Fruit fly (Drosophila melanogaster) whole organism, embryonic: ENCODE measurements around the gene CG10431.
A peak's percentile ranks its signal among the peaks of the same experiment; 100 is the strongest.

Experiments used
- CG10462 ChIP-seq: fragments of 200-800 bp; sonication (Bioruptor generic); optimal IDR thresholded peaks from 2 replicates; lab custom pipeline; 2016; ENCODE audit warnings: missing biosample characterization, missing genetic modification characterization
- CG11247 ChIP-seq: fragments of 200-800 bp; sonication (Bioruptor generic); IDR thresholded peaks from 2 replicates; pipeline ENCODE4 v1.3.6; 2022; ENCODE audit warnings: missing biosample characterization, missing genetic modification characterization
- CG14050 ChIP-seq: fragments of 200-800 bp; sonication (Bioruptor generic); IDR thresholded peaks from 3 replicates; pipeline ENCODE4 v1.3.6; 2022; ENCODE audit warnings: missing biosample characterization, missing genetic modification characterization
- CG14441 ChIP-seq: fragments of 200-800 bp; sonication (Bioruptor generic); IDR thresholded peaks from 2 replicates; pipeline ENCODE4 v1.3.6; 2022; ENCODE audit warnings: missing biosample characterization, missing genetic modification characterization
- CG14965 ChIP-seq: fragments of 200-800 bp; sonication (Bioruptor generic); optimal IDR thresholded peaks from 2 replicates; lab custom pipeline; 2016; ENCODE audit warnings: missing biosample characterization, missing genetic modification characterization, borderline replicate concordance
- CG3407 ChIP-seq: fragments of 200-800 bp; sonication (Bioruptor generic); optimal IDR thresholded peaks from 2 replicates; lab custom pipeline; 2018; ENCODE audit warnings: missing biosample characterization, mild to moderate bottlenecking, missing genetic modification characterization
- CG34422 ChIP-seq: fragments of 200-800 bp; sonication (Bioruptor generic); IDR thresholded peaks from 3 replicates; pipeline ENCODE4 v1.3.6; 2022; ENCODE audit warnings: missing biosample characterization, missing genetic modification characterization
- CG3726 ChIP-seq: fragments of 200-800 bp; sonication (Bioruptor generic); IDR thresholded peaks from 3 replicates; pipeline ENCODE4, ENCODE4 v1.3.6; 2022; ENCODE audit warnings: missing biosample characterization, missing genetic modification characterization
- CG4282 ChIP-seq: fragments of 200-800 bp; sonication (Bioruptor generic); optimal IDR thresholded peaks from 2 replicates; lab custom pipeline; 2016; ENCODE audit warnings: missing biosample characterization, missing genetic modification characterization
- CG6175 ChIP-seq: fragments of 200-800 bp; sonication (Bioruptor generic); IDR thresholded peaks from 3 replicates; pipeline ENCODE4 v1.3.6; 2022; ENCODE audit warnings: missing biosample characterization, missing genetic modification characterization
- CG6654 ChIP-seq: fragments of 200-800 bp; sonication (Bioruptor generic); optimal IDR thresholded peaks from 2 replicates; lab custom pipeline; 2017; ENCODE audit warnings: missing biosample characterization, mild to moderate bottlenecking, missing genetic modification characterization
- CG6683 ChIP-seq: fragments of 200-800 bp; sonication (Bioruptor generic); optimal IDR thresholded peaks from 2 replicates; lab custom pipeline; 2017; ENCODE audit warnings: missing biosample characterization, mild to moderate bottlenecking, missing genetic modification characterization, missing genetic modification reagents
- CG7271 ChIP-seq: fragments of 200-800 bp; sonication (Bioruptor generic); optimal IDR thresholded peaks from 2 replicates; lab custom pipeline; 2018; ENCODE audit warnings: missing biosample characterization, mild to moderate bottlenecking, missing genetic modification characterization, moderate library complexity
- CG7372 ChIP-seq: fragments of 200-800 bp; sonication (Bioruptor generic); IDR thresholded peaks from 2 replicates; pipeline ENCODE4 v1.3.6; 2022; ENCODE audit warnings: missing biosample characterization, missing genetic modification characterization
- CG7556 ChIP-seq: fragments of 200-800 bp; sonication (Bioruptor generic); optimal IDR thresholded peaks from 2 replicates; lab custom pipeline; 2017; ENCODE audit warnings: missing biosample characterization, mild to moderate bottlenecking, missing genetic modification characterization
- CG7786 ChIP-seq: fragments of 200-800 bp; sonication (Bioruptor generic); optimal IDR thresholded peaks from 2 replicates; lab custom pipeline; 2016; ENCODE audit warnings: missing biosample characterization, missing genetic modification characterization
- CG8359 ChIP-seq: fragments of 200-800 bp; sonication (Bioruptor generic); optimal IDR thresholded peaks from 2 replicates; lab custom pipeline; 2017; ENCODE audit warnings: missing biosample characterization, mild to moderate bottlenecking, missing genetic modification characterization, borderline replicate concordance
- CG9609 ChIP-seq: fragments of 200-800 bp; sonication (Bioruptor generic); optimal IDR thresholded peaks from 3 replicates; lab custom pipeline; 2016; ENCODE audit warnings: missing biosample characterization, missing genetic modification characterization
- Chrac-16 ChIP-seq: fragments of 200-800 bp; sonication (Bioruptor generic); optimal IDR thresholded peaks from 3 replicates; lab custom pipeline; 2016; ENCODE audit warnings: missing biosample characterization, missing genetic modification characterization
- E2f2 ChIP-seq: fragments of 200-800 bp; sonication (Bioruptor generic); IDR thresholded peaks from 2 replicates; pipeline ENCODE4 v1.3.6; 2022; ENCODE audit warnings: missing biosample characterization, missing genetic modification characterization
- HmgD ChIP-seq: fragments of 200-800 bp; sonication (Bioruptor generic); optimal IDR thresholded peaks from 3 replicates; lab custom pipeline; 2016; ENCODE audit warnings: missing biosample characterization, missing genetic modification characterization
- Lim3 ChIP-seq: fragments of 200-800 bp; sonication (Bioruptor generic); IDR thresholded peaks from 2 replicates; pipeline ENCODE4 v1.3.6; 2022; ENCODE audit warnings: missing biosample characterization, missing genetic modification characterization
- NC2α ChIP-seq: fragments of 200-800 bp; sonication (Bioruptor generic); optimal IDR thresholded peaks from 2 replicates; lab custom pipeline; 2016; ENCODE audit warnings: missing biosample characterization, missing genetic modification characterization
- Nf-YB ChIP-seq: fragments of 200-800 bp; sonication (Bioruptor generic); optimal IDR thresholded peaks from 3 replicates; lab custom pipeline; 2019; ENCODE audit warnings: missing biosample characterization, mild to moderate bottlenecking, missing genetic modification characterization, moderate library complexity
- Six4 ChIP-seq: fragments of 200-800 bp; sonication (Bioruptor generic); optimal IDR thresholded peaks from 2 replicates; lab custom pipeline; 2016; ENCODE audit warnings: missing biosample characterization, missing genetic modification characterization
- Stat92E ChIP-seq, 3 experiments: fragments of >200 bp in 2 of 3; fragments of 200-800 bp in 1 of 3; sonication (Bioruptor generic) in 1 of 3; optimal IDR thresholded peaks; 2 replicates each; lab custom pipeline; 2017 to 2019; ENCODE audit warnings: missing biosample characterization in 3 of 3, missing genetic modification characterization in 3 of 3, mild to moderate bottlenecking in 1 of 3, moderate library complexity in 1 of 3
- Taf1 ChIP-seq: fragments of 200-800 bp; sonication (Bioruptor generic); IDR thresholded peaks from 2 replicates; pipeline ENCODE4 v1.3.6; 2022; ENCODE audit warnings: missing biosample characterization, missing genetic modification characterization
- Xbp1 ChIP-seq: fragments of 200-800 bp; sonication (Bioruptor generic); optimal IDR thresholded peaks from 3 replicates; lab custom pipeline; 2016; ENCODE audit warnings: missing biosample characterization, mild to moderate bottlenecking, missing genetic modification characterization
- Xrp1 ChIP-seq: fragments of 200-800 bp; sonication (Bioruptor generic); IDR thresholded peaks from 2 replicates; pipeline ENCODE4 v1.3.6; 2022; ENCODE audit warnings: missing biosample characterization, missing genetic modification characterization
- chinmo ChIP-seq: fragments of 200-800 bp; sonication (Bioruptor generic); IDR thresholded peaks from 4 replicates; pipeline ENCODE4 v1.3.6; 2022; ENCODE audit warnings: missing biosample characterization, missing genetic modification characterization; ENCODE audit not compliant: partially characterized antibody
- dm ChIP-seq: fragments of 200-800 bp; sonication (Bioruptor generic); optimal IDR thresholded peaks from 3 replicates; lab custom pipeline; 2016; ENCODE audit warnings: missing biosample characterization, missing genetic modification characterization
- grn ChIP-seq: fragments of 200-800 bp; sonication (Bioruptor generic); optimal IDR thresholded peaks from 3 replicates; lab custom pipeline; 2017; ENCODE audit warnings: missing biosample characterization, missing genetic modification characterization
- h ChIP-seq: fragments of >200 bp; optimal IDR thresholded peaks from 2 replicates; lab custom pipeline; 2017
- lilli ChIP-seq: fragments of 200-800 bp; sonication (Bioruptor generic); optimal IDR thresholded peaks from 3 replicates; lab custom pipeline; 2016; ENCODE audit warnings: missing biosample characterization, missing genetic modification characterization
- lmd ChIP-seq: fragments of 200-800 bp; sonication (Bioruptor generic); IDR thresholded peaks from 2 replicates; pipeline ENCODE4 v1.3.6; 2022; ENCODE audit warnings: missing biosample characterization, missing genetic modification characterization
- maf-S ChIP-seq: fragments of 200-800 bp; sonication (Bioruptor generic); optimal IDR thresholded peaks from 2 replicates; lab custom pipeline; 2016; ENCODE audit warnings: missing biosample characterization, missing genetic modification characterization
- onecut ChIP-seq: fragments of 200-800 bp; sonication (Bioruptor generic); IDR thresholded peaks from 2 replicates; pipeline ENCODE4 v1.3.6; 2022; ENCODE audit warnings: missing biosample characterization, missing genetic modification characterization
- otp ChIP-seq: fragments of 200-800 bp; sonication (Bioruptor generic); IDR thresholded peaks from 3 replicates; pipeline ENCODE4, ENCODE4 v1.3.6; 2022; ENCODE audit warnings: missing biosample characterization, missing genetic modification characterization
- p53 ChIP-seq: fragments of 200-800 bp; sonication (Bioruptor generic); optimal IDR thresholded peaks from 2 replicates; lab custom pipeline; 2016; ENCODE audit warnings: missing biosample characterization, missing genetic modification characterization
- pita ChIP-seq: fragments of 200-800 bp; sonication (Bioruptor generic); optimal IDR thresholded peaks from 2 replicates; lab custom pipeline; 2017; ENCODE audit warnings: missing biosample characterization, mild to moderate bottlenecking, missing genetic modification characterization
- pzg ChIP-seq: fragments of 200-800 bp; sonication (Bioruptor generic); optimal IDR thresholded peaks from 3 replicates; lab custom pipeline; 2018; ENCODE audit warnings: missing biosample characterization, mild to moderate bottlenecking, missing genetic modification characterization, moderate library complexity
- scrt ChIP-seq: fragments of 200-800 bp; sonication (Bioruptor generic); optimal IDR thresholded peaks from 2 replicates; lab custom pipeline; 2018; ENCODE audit warnings: missing biosample characterization, mild to moderate bottlenecking, missing genetic modification characterization, moderate library complexity
- sqz ChIP-seq: fragments of 200-800 bp; sonication (Bioruptor generic); optimal IDR thresholded peaks from 3 replicates; lab custom pipeline; 2018; ENCODE audit warnings: missing biosample characterization, mild to moderate bottlenecking, missing genetic modification characterization
- tna ChIP-seq: fragments of 200-800 bp; sonication (Bioruptor generic); IDR thresholded peaks from 2 replicates; pipeline ENCODE4 v1.3.6; 2022; ENCODE audit warnings: missing biosample characterization, missing genetic modification characterization; ENCODE audit not compliant: partially characterized antibody
- tup ChIP-seq: fragments of 200-800 bp; sonication (Bioruptor generic); optimal IDR thresholded peaks from 2 replicates; lab custom pipeline; 2016; ENCODE audit warnings: missing biosample characterization, mild to moderate bottlenecking, missing genetic modification characterization, moderate library complexity
- twi ChIP-seq: fragments of 200-800 bp; optimal IDR thresholded peaks from 2 replicates; lab custom pipeline; 2019; ENCODE audit warnings: missing biosample characterization, mild to moderate bottlenecking, missing genetic modification characterization, moderate library complexity
- usp ChIP-seq: fragments of >200 bp; optimal IDR thresholded peaks from 2 replicates; lab custom pipeline; 2017; ENCODE audit warnings: missing biosample characterization, missing genetic modification characterization

The CG10431 gene

DNA sequence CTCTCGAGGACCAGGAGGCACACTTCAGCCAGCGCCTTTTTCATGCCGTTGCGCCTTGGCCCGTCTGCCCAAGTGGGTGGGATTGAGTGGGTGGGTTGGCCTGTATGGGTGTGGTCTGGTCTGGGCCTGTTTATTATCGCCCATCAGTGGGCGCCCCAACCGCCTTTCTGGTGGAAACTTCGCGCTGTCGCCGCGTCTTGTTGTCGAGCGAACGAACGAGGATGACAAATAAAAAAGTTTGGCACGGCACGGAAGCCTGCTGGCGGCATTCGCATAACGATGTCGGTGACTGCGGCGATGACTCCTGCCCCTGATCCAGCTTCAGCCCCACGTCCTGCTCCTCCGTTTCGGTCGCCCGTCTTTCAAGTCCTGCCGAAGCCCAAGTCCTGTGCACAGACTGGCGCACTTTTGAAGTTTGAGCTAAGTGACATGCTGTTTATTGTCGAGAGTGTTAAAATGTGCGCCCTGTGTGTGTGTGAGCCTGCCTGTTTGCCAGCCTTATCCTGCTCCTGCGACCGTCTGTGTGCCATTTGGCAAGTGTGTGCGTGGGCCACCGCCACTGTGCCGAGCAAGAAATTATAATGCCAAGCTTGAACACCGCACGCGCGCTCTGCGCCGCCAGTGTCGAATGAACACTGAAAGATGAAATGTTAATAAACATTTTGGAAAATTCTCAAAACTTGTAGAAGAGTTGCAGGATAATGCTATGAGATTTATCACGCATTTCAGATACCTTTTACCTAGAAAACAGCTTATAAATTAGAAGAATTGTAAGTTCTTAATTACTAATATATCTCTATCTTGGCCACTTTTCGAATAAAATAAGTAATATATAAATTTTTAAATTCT lies 39.7 kb downstream of the CG10431 start (continued):
- TF ChIP-seq CG6683 (GFP tag; lab: Kevin White, UChicago) = peak; percentile 74
- no peak for TF ChIP-seq tup (GFP tag; lab: Kevin White, UChicago)
- peak; percentile 52 for TF ChIP-seq E2f2 (GFP tag; lab: Robert Waterston, UW)
- peak; percentile 61 for TF ChIP-seq lilli (GFP tag; lab: Kevin White, UChicago)
- no peak for TF ChIP-seq h (lab: Kevin White, UChicago)
- TF ChIP-seq CG10462 = no peak
- peak; percentile 58 for TF ChIP-seq sqz (GFP tag; lab: Kevin White, UChicago)
- peak; percentile 10 for TF ChIP-seq Chrac-16 (GFP tag; lab: Kevin White, UChicago)
- TF ChIP-seq CG6654 (GFP tag; lab: Kevin White, UChicago) = no peak
- no peak for TF ChIP-seq CG4282 (GFP tag; lab: Kevin White, UChicago)
- TF ChIP-seq CG14050 (GFP tag; lab: Robert Waterston, UW) = peak; percentile 13; the same call in 1 of the 3 replicates
- no peak for TF ChIP-seq CG7786 (GFP tag; lab: Kevin White, UChicago)
- peak; percentile 54; the same call in 1 of the 2 replicates for TF ChIP-seq Taf1 (GFP tag; lab: Robert Waterston, UW)
- TF ChIP-seq CG8359 = peak; percentile 27
- TF ChIP-seq CG9609 (GFP tag; lab: Kevin White, UChicago) = no peak
- TF ChIP-seq pita = no peak
- TF ChIP-seq CG14441 (GFP tag; lab: Robert Waterston, UW) = peak; percentile 50
- TF ChIP-seq p53 (GFP tag; lab: Kevin White, UChicago) = no peak
- peak; percentile 26; the same call in 1 of the 2 replicates for TF ChIP-seq CG11247 (GFP tag; lab: Robert Waterston, UW)
- no peak for TF ChIP-seq pzg (GFP tag; lab: Kevin White, UChicago)
- peak; percentile 39 for TF ChIP-seq twi (tag; lab: Kevin White, UChicago)
- TF ChIP-seq Xbp1 (GFP tag; lab: Kevin White, UChicago) = peak; percentile 65
- no peak for TF ChIP-seq CG14965 (GFP tag; lab: Kevin White, UChicago)
- TF ChIP-seq CG3407 (GFP tag; lab: Kevin White, UChicago) = peak; percentile 17
- peak; percentile 94 for TF ChIP-seq CG7556 (GFP tag; lab: Kevin White, UChicago)
- peak; percentile 73 for TF ChIP-seq Xrp1 (GFP tag; lab: Robert Waterston, UW)
- no peak for TF ChIP-seq Six4 (GFP tag; lab: Kevin White, UChicago)
- no peak for TF ChIP-seq Lim3 (GFP tag; lab: Robert Waterston, UW)
- peak; percentile 62 for TF ChIP-seq lmd (GFP tag; lab: Robert Waterston, UW)
- no peak for TF ChIP-seq maf-S (GFP tag; lab: Kevin White, UChicago)
- no peak for TF ChIP-seq CG6175 (GFP tag; lab: Robert Waterston, UW)
- no peak for TF ChIP-seq dm (GFP tag; lab: Kevin White, UChicago)
- no peak for TF ChIP-seq grn
- peak; percentile 62 for TF ChIP-seq scrt (GFP tag; lab: Kevin White, UChicago)
- 0 out of 4 replicates have a peak, but pooled peaks have one; percentile 58 for TF ChIP-seq chinmo (GFP tag; lab: Robert Waterston, UW)
- TF ChIP-seq NC2α = no peak
- TF ChIP-seq tna = no peak
- TF ChIP-seq Stat92E (GFP tag; optimal IDR thresholded peaks at IDR 0.05; lab: Kevin White, UChicago) = no peak
- no peak for TF ChIP-seq otp (GFP tag; lab: Robert Waterston, UW)
- TF ChIP-seq CG7271 (tag; lab: Kevin White, UChicago) = no peak
- peak; percentile 50; the same call in 1 of the 3 replicates for TF ChIP-seq CG34422 (GFP tag; lab: Robert Waterston, UW)
- TF ChIP-seq Nf-YB = peak; percentile 55
- TF ChIP-seq CG7372 (GFP tag; lab: Robert Waterston, UW) = 0 out of 2 replicates have a peak, but pooled peaks have one; percentile 48
- no peak for TF ChIP-seq CG3726
- TF ChIP-seq usp (GFP tag; lab: Kevin White, UChicago) = no peak
- TF ChIP-seq HmgD (GFP tag; lab: Kevin White, UChicago) = no peak
- TF ChIP-seq onecut (GFP tag; lab: Robert Waterston, UW) = peak; percentile 52
